Worm (Caenorhabditis elegans): ENCODE results near the gene rbd-1.

rbd-1 gene

DNA sequence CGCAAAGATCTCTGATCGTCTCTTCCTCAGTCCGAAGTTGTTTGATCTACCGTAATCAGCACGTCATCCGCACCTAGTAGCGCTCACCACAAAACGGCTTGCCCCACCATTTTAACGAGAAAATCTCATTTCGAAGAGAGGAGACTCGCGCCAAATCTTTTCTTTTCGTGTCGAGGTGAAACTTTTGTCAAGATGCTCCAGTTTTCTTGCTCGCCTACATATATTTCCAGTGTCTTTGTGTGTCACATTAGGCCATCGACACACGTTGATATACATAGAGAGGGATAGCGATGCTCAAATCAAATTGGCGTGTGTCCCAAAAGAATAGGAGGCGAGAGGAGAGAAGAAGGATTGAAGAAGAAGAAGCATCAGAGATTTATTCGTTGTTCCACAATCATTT lies 38.0 kb downstream of the rbd-1 start:
- TF ChIP-seq lir-1 (GFP tag; conservative IDR thresholded peaks at IDR 0.05) (no peak), Y56A3A.18 (GFP tag; IDR thresholded peaks at IDR 0.05) (no peak), gei-17 (GFP tag; optimal IDR thresholded peaks at IDR 0.05) (no peak), ztf-6 (GFP tag; IDR thresholded peaks at IDR 0.05) (no peak), K12H6.12 (tag; optimal IDR thresholded peaks at IDR 0.05) (no peak), F49E8.2 (tag; optimal IDR thresholded peaks at IDR 0.05; ENCODE audit: insufficient read depth) (no peak), F52B5.7 (tag; optimal IDR thresholded peaks at IDR 0.05) (no peak), hsf-1 (GFP tag; IDR thresholded peaks at IDR 0.05) (no peak), nfyb-1 (GFP tag; IDR thresholded peaks at IDR 0.05) (no peak), unc-130 (GFP tag; optimal IDR thresholded peaks at IDR 0.05) (no peak), fkh-3 (tag; optimal IDR thresholded peaks at IDR 0.05) (no peak), snpc-1.3 (tag; optimal IDR thresholded peaks at IDR 0.05; ENCODE audit: insufficient read depth) (no peak), unc-62 (GFP tag; optimal IDR thresholded peaks at IDR 0.05) (no peak), atf-7 (tag; optimal IDR thresholded peaks at IDR 0.05) (no peak), snpc-1.1 (tag; optimal IDR thresholded peaks at IDR 0.05; ENCODE audit: insufficient read depth) (no peak), nhr-27 (tag; optimal IDR thresholded peaks at IDR 0.05) (no peak), hlh-26 (GFP tag; conservative IDR thresholded peaks at IDR 0.05) (no peak)

DNA sequence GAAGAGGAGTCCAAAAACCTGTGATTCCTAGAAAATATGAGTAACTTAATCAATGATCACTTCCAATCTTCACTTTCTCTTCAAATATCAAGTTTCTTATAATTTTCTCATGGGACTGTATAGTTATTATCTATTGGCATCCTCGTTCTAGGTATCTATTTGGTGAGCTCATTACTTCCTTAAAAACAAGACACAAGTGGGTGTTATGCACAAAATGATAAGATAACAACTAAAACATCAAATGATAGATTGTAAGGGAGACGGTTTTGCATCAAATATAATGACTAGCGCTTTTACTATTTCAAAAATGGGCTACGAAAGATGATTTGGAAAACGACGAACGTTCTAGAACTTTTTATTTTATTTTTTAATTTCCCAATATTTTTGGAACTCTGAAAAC lies 40.3 kb downstream of the rbd-1 start, which contains the start of gene ZK897.10:
ZK897.10 (plus strand) TSS at position 285 of the 400 bp plus-strand sequence.
- TF ChIP-seq madf-6 (GFP tag; IDR thresholded peaks at IDR 0.05) (no peak), ceh-58 (GFP tag; IDR thresholded peaks at IDR 0.05) (no peak), rec-8 (tag; optimal IDR thresholded peaks at IDR 0.05) (no peak)

ce11 chrIV:12771414-12771813 lies 46.6 kb downstream of the rbd-1 start:
- TF ChIP-seq hrde-1 (tag; optimal IDR thresholded peaks at IDR 0.05; ENCODE audit: borderline replicate concordance) (no peak), Y53F4B.3 (GFP tag; IDR thresholded peaks at IDR 0.05) (no peak), chd-7 (tag; optimal IDR thresholded peaks at IDR 0.05) (peak; percentile 15), lsy-27 (tag; optimal IDR thresholded peaks at IDR 0.05; ENCODE audit: borderline replicate concordance, insufficient read depth) (no peak), F57A8.1 (GFP tag; optimal IDR thresholded peaks at IDR 0.05) (no peak), ztf-6 (GFP tag; IDR thresholded peaks at IDR 0.05) (peak; percentile 26; the same call in 1 of the 2 replicates), ztf-25 (GFP tag; IDR thresholded peaks at IDR 0.05) (no peak), ztf-26 (tag; optimal IDR thresholded peaks at IDR 0.05) (no peak), T26A5.8 (tag; optimal IDR thresholded peaks at IDR 0.05) (no peak), nhr-27 (tag; optimal IDR thresholded peaks at IDR 0.05) (no peak), cebp-1 (GFP tag; IDR thresholded peaks at IDR 0.05) (no peak), cebp-1 (tag; optimal IDR thresholded peaks at IDR 0.05) (peak; percentile 58), hlh-12 (tag; optimal IDR thresholded peaks at IDR 0.05) (no peak), lin-35 (GFP tag; optimal IDR thresholded peaks at IDR 0.05) (peak in 1 of 3 experiments; percentile 41), sea-2 (GFP tag; IDR thresholded peaks at IDR 0.05) (no peak), xnd-1 (tag; optimal IDR thresholded peaks at IDR 0.05) (no peak), F33H1.4 (GFP tag; IDR thresholded peaks at IDR 0.05) (no peak), athp-1 (tag; optimal IDR thresholded peaks at IDR 0.05) (no peak), lin-40 (tag; optimal IDR thresholded peaks at IDR 0.05) (peak; percentile 35), K12H6.12 (tag; optimal IDR thresholded peaks at IDR 0.05) (peak; percentile 73), bed-2 (GFP tag; IDR thresholded peaks at IDR 0.05) (no peak), pha-4 (tag; optimal IDR thresholded peaks at IDR 0.05) (no peak), B0019.2 (GFP tag; conservative IDR thresholded peaks at IDR 0.05) (no peak), die-1 (tag; optimal IDR thresholded peaks at IDR 0.05) (no peak), Y67H2A.10 (GFP tag; conservative IDR thresholded peaks at IDR 0.05) (no peak), ccch-3 (GFP tag; optimal IDR thresholded peaks at IDR 0.05) (no peak), nhr-120 (GFP tag; IDR thresholded peaks at IDR 0.05) (no peak), snpc-1.3 (tag; optimal IDR thresholded peaks at IDR 0.05; ENCODE audit: insufficient read depth) (no peak), unc-62 (GFP tag; optimal IDR thresholded peaks at IDR 0.05) (no peak), lir-1 (GFP tag; conservative IDR thresholded peaks at IDR 0.05) (0 out of 2 replicates have a peak, but pooled peaks have one; percentile 42), nfya-1 (tag; optimal IDR thresholded peaks at IDR 0.05; ENCODE audit: borderline replicate concordance, insufficient read depth) (no peak)

Data from whole organism, young adult.